Fruit fly (Drosophila melanogaster) whole organism: ENCODE results near the gene CG9330.

Experiments
- CG8478 ChIP-seq: fragments of >200 bp; optimal IDR thresholded peaks from 2 replicates; lab custom pipeline; 2018; ENCODE audit warnings: inconsistent platforms
- Dll ChIP-seq: fragments of >200 bp; optimal IDR thresholded peaks from 2 replicates; lab custom pipeline; 2017
- EcR ChIP-seq, 2 experiments: fragments of >200 bp; optimal IDR thresholded peaks; 2 replicates each; lab custom pipeline; 2017; ENCODE audit warnings: missing biosample characterization in 2 of 2, missing genetic modification characterization in 2 of 2, missing genetic modification reagents in 2 of 2
- pan ChIP-seq: fragments of >200 bp; optimal IDR thresholded peaks from 2 replicates; lab custom pipeline; 2017
- psq ChIP-seq: fragments of >200 bp; optimal IDR thresholded peaks from 2 replicates; lab custom pipeline; 2017
- usp ChIP-seq: fragments of >200 bp; optimal IDR thresholded peaks from 2 replicates; lab custom pipeline; 2017; ENCODE audit warnings: missing biosample characterization, missing genetic modification characterization, mixed read lengths

DNA sequence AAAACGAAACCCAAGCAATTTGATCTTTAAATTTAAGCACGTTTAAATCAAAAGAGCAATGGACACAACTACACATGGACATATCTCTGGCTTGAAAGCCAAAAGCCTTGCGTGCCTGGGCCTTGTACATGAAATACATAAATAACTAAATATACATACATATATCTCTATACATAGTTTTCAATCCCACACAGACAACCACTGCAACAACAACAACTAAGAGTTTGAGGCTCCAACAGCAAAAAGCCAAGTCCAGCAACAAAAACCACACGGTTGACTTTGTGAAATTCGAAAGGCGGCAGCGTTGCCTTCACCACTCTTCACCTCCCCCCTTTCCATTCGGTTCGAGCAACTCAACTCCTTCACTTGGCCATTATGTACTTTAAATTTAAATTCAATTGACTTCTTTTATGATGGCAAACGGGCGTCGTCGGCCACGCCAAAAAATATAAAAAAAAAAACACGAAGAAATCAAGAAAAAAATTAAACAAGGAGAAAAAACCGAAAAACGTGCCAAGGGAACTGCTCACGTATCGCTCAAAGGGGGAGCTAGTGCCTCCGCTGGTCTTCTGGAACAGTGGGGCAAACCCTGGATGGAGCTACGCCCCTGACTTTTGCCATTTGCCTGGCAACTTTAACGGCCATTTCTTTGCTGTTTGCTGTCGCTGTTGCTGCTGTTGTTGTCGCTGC is 25.9 kb upstream of the CG9330 start:
- TF ChIP-seq psq (lab: Kevin White, UChicago) = no peak
- no peak for TF ChIP-seq Dll (lab: Kevin White, UChicago)
- no peak for TF ChIP-seq pan (lab: Kevin White, UChicago)
- TF ChIP-seq EcR (GFP tag; optimal IDR thresholded peaks at IDR 0.05; lab: Kevin White, UChicago) = peak in 1 of 2 experiments; percentile 26
- TF ChIP-seq CG8478 = no peak
- TF ChIP-seq usp = no peak
